Worm (Caenorhabditis elegans) whole organism, early embryonic: ENCODE measurements around the gene R09H3.3.

ENCODE experiments used
- B0310.2 ChIP-seq: sonication (generic microtip); optimal IDR thresholded peaks from 2 replicates; lab custom pipeline; 2016; ENCODE audit warnings: mild to moderate bottlenecking, missing genetic modification characterization, missing compliant biosample characterization
- F13C5.2 ChIP-seq: sonication (generic microtip); optimal IDR thresholded peaks from 2 replicates; lab custom pipeline; 2017; ENCODE audit warnings: mild to moderate bottlenecking, missing genetic modification characterization, inconsistent platforms, missing compliant biosample characterization
- aly-1 ChIP-seq: sonication (generic microtip); optimal IDR thresholded peaks from 2 replicates; lab custom pipeline; 2016; ENCODE audit warnings: missing genetic modification characterization, missing compliant biosample characterization
- ama-1 ChIP-seq: fragments of 150-350 bp; optimal IDR thresholded peaks from 2 replicates; lab custom pipeline; 2014
- ceh-13 ChIP-seq: fragments of 200-800 bp; sonication (Bioruptor generic); optimal IDR thresholded peaks from 2 replicates; lab custom pipeline; 2018; ENCODE audit warnings: mild to moderate bottlenecking, missing genetic modification characterization, missing compliant biosample characterization
- flt-1 ChIP-seq: fragments of 200-800 bp; sonication (Bioruptor generic); IDR thresholded peaks from 2 replicates; pipeline ENCODE4 v1.3.6; 2022; ENCODE audit warnings: missing genetic modification characterization, missing compliant biosample characterization
- hmbx-1 ChIP-seq: sonication (generic microtip); optimal IDR thresholded peaks from 2 replicates; lab custom pipeline; 2016; ENCODE audit warnings: mild to moderate bottlenecking, missing genetic modification characterization, missing compliant biosample characterization
- hmg-4 ChIP-seq: fragments of 200-800 bp; sonication (Bioruptor generic); optimal IDR thresholded peaks from 2 replicates; lab custom pipeline; 2018; ENCODE audit warnings: mild to moderate bottlenecking, missing genetic modification characterization, missing compliant biosample characterization
- hnd-1 ChIP-seq: sonication (generic microtip); optimal IDR thresholded peaks from 2 replicates; lab custom pipeline; 2016; ENCODE audit warnings: missing genetic modification characterization, missing compliant biosample characterization
- scrt-1 ChIP-seq: fragments of 200-800 bp; sonication (Bioruptor generic); IDR thresholded peaks from 2 replicates; pipeline ENCODE4 v1.3.6; 2022; ENCODE audit warnings: missing genetic modification characterization, missing compliant biosample characterization
- sea-1 ChIP-seq: fragments of 200-800 bp; sonication (Bioruptor generic); conservative IDR thresholded peaks from 2 replicates; pipeline ENCODE4 v1.3.6; 2022; ENCODE audit warnings: missing genetic modification characterization, missing compliant biosample characterization
- tbx-11 ChIP-seq: fragments of 200-800 bp; sonication (Bioruptor generic); IDR thresholded peaks from 2 replicates; pipeline ENCODE4 v1.3.6; 2022; ENCODE audit warnings: missing genetic modification characterization, missing compliant biosample characterization
- tbx-37 ChIP-seq: fragments of 200-800 bp; sonication (Bioruptor generic); conservative IDR thresholded peaks from 2 replicates; pipeline ENCODE4 v1.3.6; 2022; ENCODE audit warnings: missing genetic modification reagents, missing genetic modification characterization, missing compliant biosample characterization

ce11 chrX:1629746-1630145 lies 38.9 kb downstream of the R09H3.3 start:
- TF ChIP-seq hmg-4 (GFP tag; lab: Kevin White, UChicago) (no peak), B0310.2 (tag; lab: Kevin White, UChicago) (no peak), sea-1 (GFP tag; lab: Robert Waterston, UW) (no peak), ceh-13 (GFP tag; lab: Kevin White, UChicago) (no peak), scrt-1 (GFP tag; lab: Robert Waterston, UW) (no peak), hnd-1 (no peak), aly-1 (tag; lab: Kevin White, UChicago) (no peak), tbx-37 (GFP tag; lab: Robert Waterston, UW) (no peak), tbx-11 (GFP tag; lab: Robert Waterston, UW) (no peak), flt-1 (GFP tag; lab: Robert Waterston, UW) (no peak), ama-1 (lab: Kevin White, UChicago) (no peak), F13C5.2 (tag; lab: Kevin White, UChicago) (no peak), hmbx-1 (tag; lab: Kevin White, UChicago) (no peak)
